Worm (Caenorhabditis elegans) whole organism, early embryonic: Measurements from ENCODE around the gene F16G10.5.

Experiments
- B0310.2 ChIP-seq: sonication (generic microtip); optimal IDR thresholded peaks from 2 replicates; lab custom pipeline; 2016; ENCODE audit warnings: mild to moderate bottlenecking, missing genetic modification characterization, missing compliant biosample characterization
- F13C5.2 ChIP-seq: sonication (generic microtip); optimal IDR thresholded peaks from 2 replicates; lab custom pipeline; 2017; ENCODE audit warnings: mild to moderate bottlenecking, missing genetic modification characterization, inconsistent platforms, missing compliant biosample characterization
- aly-1 ChIP-seq: sonication (generic microtip); optimal IDR thresholded peaks from 2 replicates; lab custom pipeline; 2016; ENCODE audit warnings: missing genetic modification characterization, missing compliant biosample characterization
- ama-1 ChIP-seq: fragments of 150-350 bp; optimal IDR thresholded peaks from 2 replicates; lab custom pipeline; 2014
- ceh-13 ChIP-seq: fragments of 200-800 bp; sonication (Bioruptor generic); optimal IDR thresholded peaks from 2 replicates; lab custom pipeline; 2018; ENCODE audit warnings: mild to moderate bottlenecking, missing genetic modification characterization, missing compliant biosample characterization
- ceh-36 ChIP-seq: sonication (generic microtip); optimal IDR thresholded peaks from 2 replicates; lab custom pipeline; 2016; ENCODE audit warnings: missing genetic modification characterization, inconsistent platforms, missing compliant biosample characterization
- ets-7 ChIP-seq: sonication (generic microtip); optimal IDR thresholded peaks from 2 replicates; lab custom pipeline; 2016; ENCODE audit warnings: missing genotype, missing genetic modification characterization, missing compliant biosample characterization
- flt-1 ChIP-seq: fragments of 200-800 bp; sonication (Bioruptor generic); IDR thresholded peaks from 2 replicates; pipeline ENCODE4 v1.3.6; 2022; ENCODE audit warnings: missing genetic modification characterization, missing compliant biosample characterization
- hmbx-1 ChIP-seq: sonication (generic microtip); optimal IDR thresholded peaks from 2 replicates; lab custom pipeline; 2016; ENCODE audit warnings: mild to moderate bottlenecking, missing genetic modification characterization, missing compliant biosample characterization
- hmg-4 ChIP-seq: fragments of 200-800 bp; sonication (Bioruptor generic); optimal IDR thresholded peaks from 2 replicates; lab custom pipeline; 2018; ENCODE audit warnings: mild to moderate bottlenecking, missing genetic modification characterization, missing compliant biosample characterization
- hnd-1 ChIP-seq: sonication (generic microtip); optimal IDR thresholded peaks from 2 replicates; lab custom pipeline; 2016; ENCODE audit warnings: missing genetic modification characterization, missing compliant biosample characterization
- pes-1 ChIP-seq: fragments of 200-800 bp; sonication (Bioruptor generic); IDR thresholded peaks from 2 replicates; pipeline ENCODE4 v1.3.6; 2022; ENCODE audit warnings: missing genetic modification reagents, missing genetic modification characterization, missing compliant biosample characterization
- scrt-1 ChIP-seq: fragments of 200-800 bp; sonication (Bioruptor generic); IDR thresholded peaks from 2 replicates; pipeline ENCODE4 v1.3.6; 2022; ENCODE audit warnings: missing genetic modification characterization, missing compliant biosample characterization
- sea-1 ChIP-seq: fragments of 200-800 bp; sonication (Bioruptor generic); conservative IDR thresholded peaks from 2 replicates; pipeline ENCODE4 v1.3.6; 2022; ENCODE audit warnings: missing genetic modification characterization, missing compliant biosample characterization
- tbx-11 ChIP-seq: fragments of 200-800 bp; sonication (Bioruptor generic); IDR thresholded peaks from 2 replicates; pipeline ENCODE4 v1.3.6; 2022; ENCODE audit warnings: missing genetic modification characterization, missing compliant biosample characterization
- tbx-37 ChIP-seq: fragments of 200-800 bp; sonication (Bioruptor generic); conservative IDR thresholded peaks from 2 replicates; pipeline ENCODE4 v1.3.6; 2022; ENCODE audit warnings: missing genetic modification reagents, missing genetic modification characterization, missing compliant biosample characterization
- tra-4 ChIP-seq: sonication (generic microtip); optimal IDR thresholded peaks from 2 replicates; lab custom pipeline; 2017; ENCODE audit warnings: missing genetic modification characterization, missing compliant biosample characterization

F16G10.5 gene

DNA sequence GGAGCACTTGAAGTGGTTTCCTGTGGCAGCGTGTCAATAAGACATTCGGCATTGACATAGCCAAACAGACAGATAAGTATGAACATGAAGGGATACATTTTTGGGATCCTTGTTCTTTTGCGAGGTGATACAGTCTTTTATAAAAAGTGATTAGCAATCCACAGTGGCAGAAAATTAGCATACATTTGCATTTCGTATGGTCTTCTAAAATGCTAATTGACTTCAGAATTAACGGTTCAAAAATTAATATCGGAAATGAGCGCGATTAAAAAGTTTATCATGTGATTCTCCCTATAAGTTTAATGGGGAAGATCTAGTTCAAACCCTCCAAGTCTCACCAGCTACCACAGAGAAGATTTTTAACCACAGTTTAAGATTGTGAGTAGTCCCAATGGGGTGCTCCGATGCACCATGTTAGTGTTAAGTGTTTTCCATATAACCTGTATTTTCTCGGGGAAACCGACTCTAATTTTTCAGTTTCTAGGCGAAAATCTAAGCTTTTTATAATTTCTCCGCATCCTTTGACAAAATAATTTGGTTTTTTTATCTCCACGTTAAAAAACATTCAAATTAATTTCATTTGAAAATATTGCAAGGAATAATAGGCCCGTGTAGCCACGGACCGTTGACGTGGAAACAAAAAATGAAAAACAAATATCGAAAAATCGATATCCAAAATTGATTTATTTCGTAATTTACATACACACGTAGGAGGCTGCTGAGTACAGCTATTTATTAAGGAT is at the start of gene F16G10.5, which contains the start of gene F43C11.12:
F16G10.5 (plus strand) TSS at position 693 of the 743 bp plus-strand sequence.
F43C11.12 (minus strand) TSS at position 101 of the 743 bp plus-strand sequence.
- TF ChIP-seq pes-1, result no peak
- no peak for TF ChIP-seq B0310.2 (tag; lab: Kevin White, UChicago)
- no peak for TF ChIP-seq hmg-4 (GFP tag; lab: Kevin White, UChicago)
- no peak for TF ChIP-seq tbx-37 (GFP tag; lab: Robert Waterston, UW)
- TF ChIP-seq scrt-1 (GFP tag; lab: Robert Waterston, UW), result no peak
- TF ChIP-seq tbx-11 (GFP tag; lab: Robert Waterston, UW), result no peak
- TF ChIP-seq sea-1 (GFP tag; lab: Robert Waterston, UW), result no peak
- no peak for TF ChIP-seq ceh-13 (GFP tag; lab: Kevin White, UChicago)
- TF ChIP-seq ets-7 (tag; lab: Kevin White, UChicago), result no peak
- no peak for TF ChIP-seq tra-4 (tag; lab: Kevin White, UChicago)
- no peak for TF ChIP-seq flt-1 (GFP tag; lab: Robert Waterston, UW)
- no peak for TF ChIP-seq hmbx-1 (tag; lab: Kevin White, UChicago)
- no peak for TF ChIP-seq F13C5.2
- no peak for TF ChIP-seq ceh-36 (tag; lab: Kevin White, UChicago)
- no peak for TF ChIP-seq hnd-1 (tag; lab: Kevin White, UChicago)
- no peak for TF ChIP-seq aly-1 (tag; lab: Kevin White, UChicago)

DNA sequence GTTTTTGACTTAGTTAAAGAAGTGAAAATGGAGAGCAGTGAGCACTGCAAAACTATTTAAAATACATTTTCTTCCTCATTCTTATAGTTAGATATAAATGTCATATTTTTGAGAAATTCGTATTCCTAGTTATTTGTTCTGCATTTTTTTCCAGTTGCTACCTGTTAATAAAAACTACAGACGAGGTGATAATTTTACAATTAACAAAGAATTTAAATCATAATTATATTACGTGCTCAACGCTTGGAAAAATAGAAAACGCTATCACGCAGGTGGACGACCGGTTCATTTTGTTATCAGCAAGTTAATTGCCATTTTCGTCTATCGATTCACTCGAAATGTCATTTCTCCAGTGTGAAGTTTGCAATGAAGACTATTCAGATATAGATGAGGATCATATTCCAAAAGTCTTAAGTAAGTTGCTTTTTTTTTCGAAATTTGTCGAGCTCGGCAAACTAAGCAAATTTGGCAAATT is 49.2 kb upstream of the F16G10.5 start, which contains the start of the genes ZK1240.5 and ZK1240.9:
ZK1240.5 (minus strand) TSS at position 51 of the 475 bp plus-strand sequence.
ZK1240.9 (plus strand) TSS at position 307 of the 475 bp plus-strand sequence.
- TF ChIP-seq ceh-13 (GFP tag; lab: Kevin White, UChicago), result no peak

DNA sequence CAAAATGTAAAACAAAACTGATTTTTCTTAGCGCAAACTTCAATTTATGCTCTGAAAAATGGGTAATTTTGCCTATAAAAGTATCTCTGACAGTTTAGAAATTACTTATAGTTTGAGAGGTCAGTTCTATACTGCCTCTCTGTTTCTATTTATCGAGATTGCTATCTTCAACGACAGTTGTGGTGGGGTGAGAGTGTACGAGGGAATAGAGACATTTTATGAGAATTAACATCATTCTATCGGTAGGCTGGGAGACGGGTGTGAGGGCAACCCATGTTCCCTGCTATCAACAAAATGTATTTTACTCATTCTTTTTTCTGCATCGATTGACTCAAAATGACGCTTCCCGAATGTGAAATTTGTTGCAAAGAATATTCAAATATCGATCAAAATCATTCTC is 47.0 kb upstream of the F16G10.5 start, which contains the start of gene ZK1240.3:
ZK1240.3 (plus strand) TSS at position 238 of the 400 bp plus-strand sequence.
- TF ChIP-seq hmg-4 (GFP tag; lab: Kevin White, UChicago) (no peak), sea-1 (GFP tag; lab: Robert Waterston, UW) (no peak), pes-1 (no peak), aly-1 (tag; lab: Kevin White, UChicago) (no peak), hnd-1 (tag; lab: Kevin White, UChicago) (no peak)

- no peak for TF ChIP-seq hnd-1 (tag; lab: Kevin White, UChicago)
- no peak for TF ChIP-seq hmg-4 (GFP tag; lab: Kevin White, UChicago)
- TF ChIP-seq hmbx-1 (tag; lab: Kevin White, UChicago), result no peak
- TF ChIP-seq ama-1 (lab: Kevin White, UChicago), result no peak
- no peak for TF ChIP-seq scrt-1 (GFP tag; lab: Robert Waterston, UW)
- no peak for TF ChIP-seq sea-1 (GFP tag; lab: Robert Waterston, UW)
- no peak for TF ChIP-seq tra-4 (tag; lab: Kevin White, UChicago)
- TF ChIP-seq flt-1 (GFP tag; lab: Robert Waterston, UW), result no peak
- TF ChIP-seq aly-1 (tag; lab: Kevin White, UChicago), result no peak
- TF ChIP-seq ceh-13 (GFP tag; lab: Kevin White, UChicago), result no peak
Observed at ce11 chrII:2322857-2323518, 44.1 kb upstream of the F16G10.5 start, which contains the start of the genes ZK1240.6 and ZK1240.2. TSS of gene ZK1240.6 (minus strand) at chrII:2322907. TSS of gene ZK1240.2 (plus strand) at chrII:2323376.

- TF ChIP-seq sea-1 (GFP tag; lab: Robert Waterston, UW), result no peak
- TF ChIP-seq ceh-13 (GFP tag; lab: Kevin White, UChicago), result no peak
- no peak for TF ChIP-seq ama-1 (lab: Kevin White, UChicago)
- no peak for TF ChIP-seq scrt-1 (GFP tag; lab: Robert Waterston, UW)
- TF ChIP-seq ceh-36 (tag; lab: Kevin White, UChicago), result no peak
- TF ChIP-seq hmg-4 (GFP tag; lab: Kevin White, UChicago), result no peak
- TF ChIP-seq F13C5.2, result no peak
Observed at ce11 chrII:2324956-2325355, 42.2 kb upstream of the F16G10.5 start, which contains the start of gene ZK1240.11. TSS of gene ZK1240.11 (plus strand) at chrII:2325256.

- TF ChIP-seq F13C5.2, result no peak
- TF ChIP-seq ceh-13 (GFP tag; lab: Kevin White, UChicago), result no peak
- no peak for TF ChIP-seq hmg-4 (GFP tag; lab: Kevin White, UChicago)
- no peak for TF ChIP-seq tbx-11 (GFP tag; lab: Robert Waterston, UW)
- TF ChIP-seq ama-1 (lab: Kevin White, UChicago), result no peak
- no peak for TF ChIP-seq sea-1 (GFP tag; lab: Robert Waterston, UW)
- no peak for TF ChIP-seq tra-4 (tag; lab: Kevin White, UChicago)
- no peak for TF ChIP-seq pes-1
- no peak for TF ChIP-seq hmbx-1 (tag; lab: Kevin White, UChicago)
- TF ChIP-seq tbx-37 (GFP tag; lab: Robert Waterston, UW), result no peak
- TF ChIP-seq ceh-36 (tag; lab: Kevin White, UChicago), result no peak
- no peak for TF ChIP-seq B0310.2 (tag; lab: Kevin White, UChicago)
- no peak for TF ChIP-seq ets-7 (tag; lab: Kevin White, UChicago)
- TF ChIP-seq hnd-1 (tag; lab: Kevin White, UChicago), result no peak
- TF ChIP-seq flt-1 (GFP tag; lab: Robert Waterston, UW), result no peak
- no peak for TF ChIP-seq scrt-1 (GFP tag; lab: Robert Waterston, UW)
- no peak for TF ChIP-seq aly-1 (tag; lab: Kevin White, UChicago)
Observed at ce11 chrII:2328963-2329442, 38.1 kb upstream of the F16G10.5 start, which contains the start of the genes ZK1240.8 and ZK1240.1. TSS of gene ZK1240.8 (minus strand) at chrII:2329063. TSS of gene ZK1240.1 (plus strand) at chrII:2329392.
